Worm (Caenorhabditis elegans) whole organism, young adult: ENCODE results near the gene twk-10.

Experiments used
- ama-1 ChIP-seq, 3 experiments: fragments of 150-350 bp in 1 of 3; sonication (generic microtip) in 2 of 3; optimal IDR thresholded peaks; 2 replicates each; lab custom pipeline; 2014 to 2018; ENCODE audit warnings: missing biosample characterization in 2 of 3, missing genetic modification characterization in 2 of 3, missing genetic modification reagents in 2 of 3
- ceh-91 ChIP-seq: fragments of 200-800 bp; sonication (Bioruptor generic); IDR thresholded peaks from 2 replicates; pipeline ENCODE4 v1.3.6; 2022; ENCODE audit warnings: missing genetic modification reagents, missing genetic modification characterization, missing compliant biosample characterization
- egl-44 ChIP-seq: fragments of 200-800 bp; sonication (Bioruptor generic); IDR thresholded peaks from 2 replicates; pipeline ENCODE4 v1.3.6; 2022; ENCODE audit warnings: missing genetic modification reagents, missing genetic modification characterization, missing compliant biosample characterization
- snpc-1.1 ChIP-seq: sonication (generic microtip); optimal IDR thresholded peaks from 2 replicates; lab custom pipeline; 2017; ENCODE audit warnings: missing genetic modification characterization, mild to moderate bottlenecking, missing compliant biosample characterization, antibody characterized with exemption, moderate library complexity, missing genotype, missing genetic modification reagents; ENCODE audit not compliant: insufficient read depth
- snpc-3.4 ChIP-seq: sonication (generic microtip); optimal IDR thresholded peaks from 2 replicates; lab custom pipeline; 2017; ENCODE audit warnings: missing genetic modification characterization, mild to moderate bottlenecking, missing compliant biosample characterization, antibody characterized with exemption, moderate library complexity, missing genotype, missing genetic modification reagents
- somi-1 ChIP-seq: fragments of 200-800 bp; sonication (Bioruptor generic); optimal IDR thresholded peaks from 2 replicates; lab custom pipeline; 2018; ENCODE audit warnings: mild to moderate bottlenecking, missing genetic modification characterization, missing compliant biosample characterization

ce11 chrV:6605275-6605674 is 53.1 kb downstream of the twk-10 start, which contains the start of gene ZK1055.7:
- TF ChIP-seq egl-44 (GFP tag; lab: Robert Waterston, UW) (no peak), somi-1 (no peak), ceh-91 (GFP tag; lab: Robert Waterston, UW) (no peak), snpc-3.4 (no peak), ama-1 (optimal IDR thresholded peaks at IDR 0.05; lab: Kevin White, UChicago) (no peak), ama-1 (GFP tag; optimal IDR thresholded peaks at IDR 0.05; lab: Kevin White, UChicago) (no peak), snpc-1.1 (tag; lab: Kevin White, UChicago) (no peak)
